Fruit fly (Drosophila melanogaster) whole organism, embryonic: ENCODE measurements around the gene CG8066.

ENCODE experiments used
- C15 ChIP-seq: fragments of 200-800 bp; sonication (Bioruptor generic); IDR thresholded peaks from 3 replicates; pipeline ENCODE4 v1.3.6; 2022; ENCODE audit warnings: missing biosample characterization, missing genetic modification characterization
- CG10366 ChIP-seq: fragments of 200-800 bp; sonication (Bioruptor generic); IDR thresholded peaks from 2 replicates; pipeline ENCODE4 v1.3.6; 2022; ENCODE audit warnings: missing biosample characterization, missing genetic modification characterization
- CG6854 ChIP-seq: fragments of 200-800 bp; sonication (Bioruptor generic); optimal IDR thresholded peaks from 3 replicates; lab custom pipeline; 2017; ENCODE audit warnings: missing biosample characterization, mild to moderate bottlenecking, missing genetic modification characterization
- CG8281 ChIP-seq: fragments of 200-800 bp; sonication (Bioruptor generic); optimal IDR thresholded peaks from 2 replicates; lab custom pipeline; 2018; ENCODE audit warnings: missing biosample characterization, mild to moderate bottlenecking, missing genetic modification characterization, moderate library complexity
- tna ChIP-seq: fragments of 200-800 bp; sonication (Bioruptor generic); IDR thresholded peaks from 2 replicates; pipeline ENCODE4 v1.3.6; 2022; ENCODE audit warnings: missing biosample characterization, missing genetic modification characterization; ENCODE audit not compliant: partially characterized antibody

DNA sequence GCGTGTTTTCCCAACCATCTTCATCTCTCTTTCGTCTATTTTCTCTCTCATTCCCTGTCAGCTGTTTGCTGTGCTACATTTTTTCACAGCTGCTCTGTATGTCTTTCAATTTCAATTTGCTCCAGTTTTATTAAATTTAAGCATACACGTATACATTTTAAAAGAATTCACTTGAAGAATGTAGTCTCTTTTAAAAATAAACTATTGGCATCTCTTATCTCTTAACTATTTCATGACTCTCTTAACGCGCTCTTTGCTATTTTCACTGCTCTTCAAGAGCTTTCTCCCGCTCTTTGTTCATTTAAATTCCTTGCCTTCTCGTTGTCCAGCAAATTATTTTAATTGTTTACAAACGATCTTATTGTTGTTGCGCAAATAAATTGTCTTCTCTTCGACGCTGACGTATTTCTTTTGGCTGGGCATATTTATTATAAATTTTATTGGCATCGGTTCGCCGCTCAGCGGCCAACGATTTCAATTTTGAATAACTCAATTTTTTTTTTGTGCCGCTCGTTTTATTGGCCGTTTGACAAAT lies 11.5 kb upstream of the CG8066 start:
- no peak for TF ChIP-seq C15 (GFP tag; lab: Robert Waterston, UW)
- no peak for TF ChIP-seq CG8281 (tag; lab: Kevin White, UChicago)
- no peak for TF ChIP-seq tna (GFP tag; lab: Robert Waterston, UW)
- no peak for TF ChIP-seq CG6854 (GFP tag; lab: Kevin White, UChicago)
- TF ChIP-seq CG10366, result no peak
